Fruit fly (Drosophila melanogaster): ENCODE data around the gene rt.

dm6 chr3L:11578847-11579246 lies 8.7 kb downstream of the rt start:
- TF ChIP-seq Myc (optimal IDR thresholded peaks at IDR 0.05), result no peak
- no peak for TF ChIP-seq psq (optimal IDR thresholded peaks at IDR 0.05)
- no peak for TF ChIP-seq ttk (optimal IDR thresholded peaks at IDR 0.05)

All from Kc167 (cell line).